Fruit fly (Drosophila melanogaster) whole organism, embryonic: ENCODE measurements around the gene CG12594.

Experiments used
- Ada2b ChIP-seq: fragments of 200-800 bp; sonication (Bioruptor generic); IDR thresholded peaks from 2 replicates; pipeline ENCODE4 v1.3.6; 2022; ENCODE audit warnings: missing biosample characterization, missing genetic modification characterization
- Adf1 ChIP-seq: fragments of 200-800 bp; sonication (Bioruptor generic); IDR thresholded peaks from 2 replicates; pipeline ENCODE4 v1.3.6; 2022; ENCODE audit warnings: missing biosample characterization, missing genetic modification characterization
- CG1024 ChIP-seq: fragments of 200-800 bp; sonication (Bioruptor generic); IDR thresholded peaks from 2 replicates; pipeline ENCODE4 v1.3.6; 2022; ENCODE audit warnings: missing biosample characterization, missing genetic modification characterization
- CG11695 ChIP-seq: fragments of 200-800 bp; sonication (Bioruptor generic); IDR thresholded peaks from 3 replicates; pipeline ENCODE4 v1.3.6; 2022; ENCODE audit warnings: missing biosample characterization, missing genetic modification characterization
- CG13775 ChIP-seq: fragments of 200-800 bp; sonication (Bioruptor generic); optimal IDR thresholded peaks from 3 replicates; lab custom pipeline; 2017; ENCODE audit warnings: missing biosample characterization, mild to moderate bottlenecking, missing genetic modification characterization
- CG14667 ChIP-seq: fragments of 200-800 bp; sonication (Bioruptor generic); IDR thresholded peaks from 2 replicates; pipeline ENCODE4 v1.3.6; 2022; ENCODE audit warnings: missing biosample characterization, missing genetic modification characterization
- CG15073 ChIP-seq: fragments of 200-800 bp; sonication (Bioruptor generic); optimal IDR thresholded peaks from 2 replicates; lab custom pipeline; 2016; ENCODE audit warnings: missing biosample characterization, missing genetic modification characterization
- CG17612 ChIP-seq: fragments of 200-800 bp; sonication (Bioruptor generic); IDR thresholded peaks from 2 replicates; pipeline ENCODE4 v1.3.6; 2022; ENCODE audit warnings: missing biosample characterization, missing genetic modification characterization
- CG30403 ChIP-seq: fragments of 200-800 bp; sonication (Bioruptor generic); optimal IDR thresholded peaks from 3 replicates; lab custom pipeline; 2016; ENCODE audit warnings: missing biosample characterization, missing genetic modification characterization
- CG30431 ChIP-seq: fragments of 200-800 bp; sonication (Bioruptor generic); optimal IDR thresholded peaks from 2 replicates; lab custom pipeline; 2017; ENCODE audit warnings: missing biosample characterization, missing genetic modification characterization
- CG32532 ChIP-seq: fragments of 200-800 bp; sonication (Bioruptor generic); IDR thresholded peaks from 2 replicates; pipeline ENCODE4 v1.3.6; 2022; ENCODE audit warnings: missing biosample characterization, missing genetic modification characterization
- CG4328 ChIP-seq: fragments of 200-800 bp; sonication (Bioruptor generic); optimal IDR thresholded peaks from 3 replicates; lab custom pipeline; 2017; ENCODE audit warnings: missing biosample characterization, missing genetic modification reagents, missing genetic modification characterization
- CG4854 ChIP-seq: fragments of 200-800 bp; sonication (Bioruptor generic); optimal IDR thresholded peaks from 2 replicates; lab custom pipeline; 2016; ENCODE audit warnings: missing biosample characterization, missing genetic modification characterization, inconsistent platforms
- CG5953 ChIP-seq: fragments of 200-800 bp; sonication (Bioruptor generic); IDR thresholded peaks from 2 replicates; pipeline ENCODE4 v1.3.6; 2022; ENCODE audit warnings: missing biosample characterization, missing genetic modification characterization
- CG6175 ChIP-seq: fragments of 200-800 bp; sonication (Bioruptor generic); IDR thresholded peaks from 3 replicates; pipeline ENCODE4 v1.3.6; 2022; ENCODE audit warnings: missing biosample characterization, missing genetic modification characterization
- CG6854 ChIP-seq: fragments of 200-800 bp; sonication (Bioruptor generic); optimal IDR thresholded peaks from 3 replicates; lab custom pipeline; 2017; ENCODE audit warnings: missing biosample characterization, mild to moderate bottlenecking, missing genetic modification characterization
- CG7556 ChIP-seq: fragments of 200-800 bp; sonication (Bioruptor generic); optimal IDR thresholded peaks from 2 replicates; lab custom pipeline; 2017; ENCODE audit warnings: missing biosample characterization, mild to moderate bottlenecking, missing genetic modification characterization
- CG7786 ChIP-seq: fragments of 200-800 bp; sonication (Bioruptor generic); optimal IDR thresholded peaks from 2 replicates; lab custom pipeline; 2016; ENCODE audit warnings: missing biosample characterization, missing genetic modification characterization
- CG8290 ChIP-seq, 3 experiments: fragments of 200-800 bp; sonication (Bioruptor generic); optimal IDR thresholded peaks; 2 replicates each; lab custom pipeline; 2016 to 2019; ENCODE audit warnings: missing biosample characterization in 3 of 3, missing genetic modification characterization in 3 of 3, mild to moderate bottlenecking in 2 of 3, moderate library complexity in 1 of 3
- CG8359 ChIP-seq: fragments of 200-800 bp; sonication (Bioruptor generic); optimal IDR thresholded peaks from 2 replicates; lab custom pipeline; 2017; ENCODE audit warnings: missing biosample characterization, mild to moderate bottlenecking, missing genetic modification characterization, borderline replicate concordance
- CoRest ChIP-seq: fragments of 200-800 bp; sonication (Bioruptor generic); optimal IDR thresholded peaks from 3 replicates; lab custom pipeline; 2018; ENCODE audit warnings: missing biosample characterization, mild to moderate bottlenecking, missing genetic modification characterization, moderate library complexity
- Dbx ChIP-seq: fragments of 200-800 bp; sonication (Bioruptor generic); IDR thresholded peaks from 3 replicates; pipeline ENCODE4 v1.3.6; 2022; ENCODE audit warnings: missing biosample characterization, missing genetic modification characterization
- Dip2 ChIP-seq: fragments of 200-800 bp; sonication (Bioruptor generic); IDR thresholded peaks from 2 replicates; pipeline ENCODE4 v1.3.6; 2022; ENCODE audit warnings: missing biosample characterization, missing genetic modification characterization
- H2.0 ChIP-seq: fragments of 200-800 bp; sonication (Bioruptor generic); IDR thresholded peaks from 2 replicates; pipeline ENCODE4 v1.3.6; 2022; ENCODE audit warnings: missing biosample characterization, missing genetic modification characterization
- HLH54F ChIP-seq: fragments of 200-800 bp; sonication (Bioruptor generic); optimal IDR thresholded peaks from 3 replicates; lab custom pipeline; 2016; ENCODE audit warnings: missing biosample characterization, missing genetic modification characterization
- Hmr ChIP-seq: fragments of 200-800 bp; sonication (Bioruptor generic); optimal IDR thresholded peaks from 3 replicates; lab custom pipeline; 2017; ENCODE audit warnings: mild to moderate bottlenecking, missing biosample characterization, missing genetic modification reagents, missing genetic modification characterization
- Max ChIP-seq: fragments of 200-800 bp; sonication (Bioruptor generic); optimal IDR thresholded peaks from 2 replicates; lab custom pipeline; 2016; ENCODE audit warnings: missing biosample characterization, mild to moderate bottlenecking, missing genetic modification characterization
- NFAT ChIP-seq: fragments of 200-800 bp; sonication (Bioruptor generic); IDR thresholded peaks from 2 replicates; pipeline ENCODE4 v1.3.6; 2022; ENCODE audit warnings: missing biosample characterization, missing genetic modification characterization
- NK7.1 ChIP-seq: fragments of 200-800 bp; sonication (Bioruptor generic); optimal IDR thresholded peaks from 3 replicates; lab custom pipeline; 2016; ENCODE audit warnings: missing biosample characterization, missing genetic modification characterization
- Pdp1 ChIP-seq, 2 experiments: fragments of 200-800 bp; sonication (Bioruptor generic); optimal IDR thresholded peaks; 3 replicates each; lab custom pipeline; 2016; ENCODE audit warnings: missing biosample characterization in 2 of 2, missing genetic modification characterization in 2 of 2, mild to moderate bottlenecking in 1 of 2, moderate library complexity in 1 of 2
- Side ChIP-seq: fragments of 200-800 bp; sonication (Bioruptor generic); optimal IDR thresholded peaks from 2 replicates; lab custom pipeline; 2016; ENCODE audit warnings: missing biosample characterization, missing genetic modification characterization
- Sox102F ChIP-seq: fragments of 200-800 bp; sonication (Bioruptor generic); optimal IDR thresholded peaks from 2 replicates; lab custom pipeline; 2018; ENCODE audit warnings: missing biosample characterization, mild to moderate bottlenecking, missing genetic modification characterization, moderate library complexity
- abd-A ChIP-seq: fragments of 200-800 bp; sonication (Bioruptor generic); optimal IDR thresholded peaks from 3 replicates; lab custom pipeline; 2019; ENCODE audit warnings: missing biosample characterization, mild to moderate bottlenecking, missing genetic modification characterization, moderate library complexity
- ac ChIP-seq: fragments of 200-800 bp; sonication (Bioruptor generic); optimal IDR thresholded peaks from 3 replicates; lab custom pipeline; 2017; ENCODE audit warnings: missing biosample characterization, mild to moderate bottlenecking, missing genetic modification characterization
- az2 ChIP-seq: fragments of 200-800 bp; sonication (Bioruptor generic); optimal IDR thresholded peaks from 3 replicates; lab custom pipeline; 2016; ENCODE audit warnings: missing biosample characterization, missing genetic modification characterization
- btn ChIP-seq: fragments of 200-800 bp; sonication (Bioruptor generic); optimal IDR thresholded peaks from 2 replicates; lab custom pipeline; 2016; ENCODE audit warnings: missing biosample characterization, missing genetic modification characterization
- crol ChIP-seq: fragments of 200-800 bp; sonication (Bioruptor generic); IDR thresholded peaks from 2 replicates; pipeline ENCODE4 v1.3.6; 2022; ENCODE audit warnings: missing biosample characterization, missing genetic modification characterization
- en ChIP-seq: fragments of 200-800 bp; sonication (Bioruptor generic); optimal IDR thresholded peaks from 2 replicates; lab custom pipeline; 2016; ENCODE audit warnings: missing biosample characterization, missing genetic modification characterization
- ind ChIP-seq: fragments of 200-800 bp; sonication (Bioruptor generic); optimal IDR thresholded peaks from 3 replicates; lab custom pipeline; 2016; ENCODE audit warnings: missing biosample characterization, missing genetic modification characterization
- lov ChIP-seq, 2 experiments: fragments of 200-800 bp in 1 of 2; fragments of >200 bp in 1 of 2; sonication (Bioruptor generic) in 1 of 2; IDR thresholded peaks in 1 of 2; optimal IDR thresholded peaks in 1 of 2; 2 replicates in 1 of 2; 3 replicates in 1 of 2; pipeline versions ENCODE4 v1.3.6 to Lab custom; 2017 to 2022; ENCODE audit warnings: missing biosample characterization in 1 of 2, missing genetic modification characterization in 1 of 2
- mirr ChIP-seq: fragments of 200-800 bp; sonication (Bioruptor generic); optimal IDR thresholded peaks from 3 replicates; lab custom pipeline; 2018; ENCODE audit warnings: missing biosample characterization, mild to moderate bottlenecking, missing genetic modification characterization
- nom ChIP-seq: fragments of 200-800 bp; sonication (Bioruptor generic); optimal IDR thresholded peaks from 2 replicates; lab custom pipeline; 2017; ENCODE audit warnings: missing biosample characterization, missing genetic modification characterization, mild to moderate bottlenecking, moderate library complexity, missing genetic modification reagents
- pan ChIP-seq, 4 experiments: fragments of >200 bp in 3 of 4; fragments of 200-800 bp in 1 of 4; sonication (Bioruptor generic) in 1 of 4; optimal IDR thresholded peaks in 3 of 4; IDR thresholded peaks in 1 of 4; 2 replicates each; pipeline versions ENCODE4 v1.3.6 to Lab custom; 2017 to 2022; ENCODE audit warnings: missing biosample characterization in 2 of 4, missing genetic modification characterization in 2 of 4, mixed read lengths in 1 of 4
- psq ChIP-seq: fragments of 200-800 bp; sonication (Bioruptor generic); optimal IDR thresholded peaks from 2 replicates; lab custom pipeline; 2017; ENCODE audit warnings: missing biosample characterization, missing genetic modification characterization
- pzg ChIP-seq: fragments of 200-800 bp; sonication (Bioruptor generic); optimal IDR thresholded peaks from 3 replicates; lab custom pipeline; 2018; ENCODE audit warnings: missing biosample characterization, mild to moderate bottlenecking, missing genetic modification characterization, moderate library complexity
- repo ChIP-seq: fragments of 200-800 bp; sonication (Bioruptor generic); optimal IDR thresholded peaks from 2 replicates; lab custom pipeline; 2016; ENCODE audit warnings: missing biosample characterization, missing genetic modification characterization
- toy ChIP-seq: fragments of 200-800 bp; sonication (Bioruptor generic); IDR thresholded peaks from 2 replicates; pipeline ENCODE4 v1.3.6; 2022; ENCODE audit warnings: missing biosample characterization, missing genetic modification characterization
- tup ChIP-seq: fragments of 200-800 bp; sonication (Bioruptor generic); optimal IDR thresholded peaks from 2 replicates; lab custom pipeline; 2016; ENCODE audit warnings: missing biosample characterization, mild to moderate bottlenecking, missing genetic modification characterization, moderate library complexity
- wdn ChIP-seq: fragments of 200-800 bp; sonication (Bioruptor generic); IDR thresholded peaks from 2 replicates; pipeline ENCODE4 v1.3.6; 2022; ENCODE audit warnings: missing biosample characterization, missing genetic modification characterization

CG12594 gene

DNA sequence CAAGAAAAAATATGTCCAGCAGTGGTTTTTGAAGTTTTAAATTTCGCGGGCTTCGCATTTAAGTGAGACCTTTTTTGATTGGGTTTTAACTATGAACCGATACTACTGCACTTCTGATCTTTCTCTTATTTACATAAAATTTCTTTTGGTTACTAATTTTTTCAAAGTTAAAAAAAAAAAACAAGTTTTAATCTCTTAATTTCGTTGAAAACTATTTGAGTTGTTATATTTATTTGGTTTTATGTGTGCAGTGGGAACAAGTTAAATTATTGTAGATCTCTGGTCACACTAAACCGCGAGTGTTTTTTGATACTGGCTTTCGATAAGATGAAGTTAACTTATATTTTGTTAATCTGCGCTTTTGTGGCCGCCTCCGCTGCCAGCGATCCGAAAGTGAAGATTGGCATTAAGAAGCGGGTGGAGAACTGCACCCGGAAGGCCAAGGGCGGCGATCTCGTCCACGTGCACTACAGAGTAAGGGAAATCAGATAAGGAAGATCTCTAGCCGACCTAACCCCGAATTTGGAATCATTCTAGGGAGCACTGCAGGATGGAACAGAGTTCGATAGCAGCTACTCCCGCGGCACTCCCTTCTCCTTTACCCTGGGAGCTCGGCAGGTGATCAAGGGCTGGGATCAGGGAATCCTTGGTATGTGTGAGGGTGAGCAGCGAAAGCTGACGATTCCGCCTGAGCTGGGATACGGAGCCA, 47.4 kb upstream of the CG12594 start, which contains the start of gene CG14715 (continued):
- TF ChIP-seq mirr (GFP tag; lab: Kevin White, UChicago) (no peak), CG7786 (GFP tag; lab: Kevin White, UChicago) (peak; percentile 1), CG6175 (GFP tag; lab: Robert Waterston, UW) (no peak), HLH54F (GFP tag; lab: Kevin White, UChicago) (peak; percentile 4), crol (no peak), Max (GFP tag; lab: Kevin White, UChicago) (peak; percentile 29), CG4854 (GFP tag; lab: Kevin White, UChicago) (no peak), Adf1 (GFP tag; lab: Robert Waterston, UW) (no peak), pan (optimal IDR thresholded peaks at IDR 0.05; lab: Kevin White, UChicago) (no peak), pan (GFP tag; optimal IDR thresholded peaks at IDR 0.05 in 1 of 2, IDR thresholded peaks at IDR 0.05 in 1 of 2) (peak in 1 of 2 experiments; percentile 58), CG17612 (no peak), nom (GFP tag; lab: Kevin White, UChicago) (no peak), CG30431 (GFP tag; lab: Kevin White, UChicago) (no peak), toy (GFP tag; lab: Robert Waterston, UW) (no peak), Sox102F (GFP tag; lab: Kevin White, UChicago) (peak; percentile 51), Dip2 (GFP tag; lab: Robert Waterston, UW) (no peak), ind (GFP tag; lab: Kevin White, UChicago) (peak; percentile 44), tup (GFP tag; lab: Kevin White, UChicago) (no peak), Side (GFP tag; lab: Kevin White, UChicago) (peak; percentile 39), abd-A (tag; lab: Kevin White, UChicago) (no peak), CG32532 (GFP tag; lab: Robert Waterston, UW) (peak; percentile 59), Hmr (GFP tag; lab: Kevin White, UChicago) (peak; percentile 56), lov (optimal IDR thresholded peaks at IDR 0.05; lab: Kevin White, UChicago) (no peak), lov (GFP tag; IDR thresholded peaks at IDR 0.05; lab: Robert Waterston, UW) (no peak), CG15073 (GFP tag; lab: Kevin White, UChicago) (no peak), btn (GFP tag; lab: Kevin White, UChicago) (no peak), CG30403 (GFP tag; lab: Kevin White, UChicago) (peak; percentile 72), CG8290 (GFP tag; optimal IDR thresholded peaks at IDR 0.05; lab: Kevin White, UChicago) (peak; percentile 46), CG8290 (tag; optimal IDR thresholded peaks at IDR 0.05; lab: Kevin White, UChicago) (no peak), CG6854 (GFP tag; lab: Kevin White, UChicago) (no peak), CG11695 (0 out of 3 replicates have a peak, but pooled peaks have one; percentile 15), pzg (GFP tag; lab: Kevin White, UChicago) (peak; percentile 56), NFAT (GFP tag; lab: Robert Waterston, UW) (no peak)

DNA sequence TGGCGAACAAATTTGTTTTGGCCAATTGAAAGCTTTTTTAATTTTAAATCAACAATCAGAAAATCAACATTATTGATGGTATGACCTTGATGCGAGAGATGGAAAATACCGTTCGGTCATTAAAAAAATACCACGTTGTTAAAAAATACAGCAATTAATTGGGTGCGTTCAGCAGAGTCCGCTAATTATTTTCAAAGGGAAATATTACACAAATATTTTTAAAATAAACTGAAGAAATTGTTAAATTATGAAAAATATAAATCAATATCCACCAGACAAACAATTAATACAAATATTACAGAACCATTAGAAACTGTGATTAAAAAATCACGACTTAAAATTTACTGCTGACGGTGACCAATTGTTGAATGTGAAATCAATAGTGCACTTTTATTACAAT, 43.5 kb upstream of the CG12594 start, which contains the start of gene CG18476:
Gene CG18476, minus strand, starts transcription at position 101 of the 400 bp plus-strand sequence.
- peak; percentile 88 for TF ChIP-seq CG14667
- peak; percentile 73 for TF ChIP-seq CG8359 (GFP tag; lab: Kevin White, UChicago)
- peak; percentile 96 for TF ChIP-seq CoRest (tag; lab: Kevin White, UChicago)
- peak; percentile 69 for TF ChIP-seq CG5953 (GFP tag; lab: Robert Waterston, UW)
- TF ChIP-seq az2 (GFP tag; lab: Kevin White, UChicago) = peak; percentile 90
- TF ChIP-seq CG4328 (GFP tag; lab: Kevin White, UChicago) = peak; percentile 75
- peak; percentile 48 for TF ChIP-seq NK7.1 (GFP tag; lab: Kevin White, UChicago)
- TF ChIP-seq repo (GFP tag; lab: Kevin White, UChicago) = peak; percentile 21
- peak; percentile 94 for TF ChIP-seq H2.0 (GFP tag; lab: Robert Waterston, UW)
- TF ChIP-seq CG13775 (GFP tag; lab: Kevin White, UChicago) = peak; percentile 88
- peak; percentile 79 for TF ChIP-seq CG1024 (GFP tag; lab: Robert Waterston, UW)
- TF ChIP-seq Pdp1 (GFP tag; optimal IDR thresholded peaks at IDR 0.05; lab: Kevin White, UChicago) = peak; percentile 78 to 83
- TF ChIP-seq wdn (GFP tag; lab: Robert Waterston, UW) = peak; percentile 86
- peak; percentile 96 for TF ChIP-seq Ada2b (GFP tag; lab: Robert Waterston, UW)
- peak; percentile 34 for TF ChIP-seq ac (GFP tag; lab: Kevin White, UChicago)
- TF ChIP-seq psq (GFP tag; lab: Kevin White, UChicago) = peak; percentile 51
- TF ChIP-seq en (GFP tag; lab: Kevin White, UChicago) = peak; percentile 13
- peak; percentile 88 for TF ChIP-seq CG7556 (GFP tag; lab: Kevin White, UChicago)
- no peak for TF ChIP-seq CG15073 (GFP tag; lab: Kevin White, UChicago)
- peak; percentile 91 for TF ChIP-seq Dbx (GFP tag; lab: Robert Waterston, UW)
